Fruit fly (Drosophila melanogaster): ENCODE data around the gene jus.
A peak's percentile ranks its signal among the peaks of the same experiment; 100 is the strongest.

dm6 chr3R:29214982-29215533 lies 20.3 kb upstream of the jus start:
- TF ChIP-seq GATAd (GFP tag; optimal IDR thresholded peaks at IDR 0.05) = no peak
- TF ChIP-seq usp (GFP tag; optimal IDR thresholded peaks at IDR 0.05) = no peak
- TF ChIP-seq CG9705 (GFP tag; optimal IDR thresholded peaks at IDR 0.05) = no peak
- TF ChIP-seq pan (optimal IDR thresholded peaks at IDR 0.05) = no peak
- TF ChIP-seq ey (GFP tag; optimal IDR thresholded peaks at IDR 0.05) = no peak
- no peak for TF ChIP-seq Rel (GFP tag; optimal IDR thresholded peaks at IDR 0.05)
- TF ChIP-seq Rel (tag; optimal IDR thresholded peaks at IDR 0.05) = peak; percentile 76
- TF ChIP-seq sv (GFP tag; optimal IDR thresholded peaks at IDR 0.05) = no peak
- TF ChIP-seq Mio (GFP tag; optimal IDR thresholded peaks at IDR 0.05) = no peak
- TF ChIP-seq lola (GFP tag; optimal IDR thresholded peaks at IDR 0.05) = no peak
- no peak for TF ChIP-seq Myc (optimal IDR thresholded peaks at IDR 0.05)
- no peak for TF ChIP-seq tai (GFP tag; optimal IDR thresholded peaks at IDR 0.05)
- no peak for TF ChIP-seq Jra (GFP tag; optimal IDR thresholded peaks at IDR 0.05)

All from whole organism, wandering third instar larva.